Fruit fly (Drosophila melanogaster): ENCODE results near the gene CG6418.
A peak's percentile ranks its signal among the peaks of the same experiment; 100 is the strongest.

CG6418 gene

dm6 chr3L:10827348-10827747, 51.5 kb downstream of the CG6418 start (continued):
- TF ChIP-seq CG6813 (GFP tag; optimal IDR thresholded peaks at IDR 0.05) (peak; percentile 31), CG8765 (GFP tag; IDR thresholded peaks at IDR 0.05) (no peak), CG7928 (GFP tag; optimal IDR thresholded peaks at IDR 0.05) (no peak), twi (tag; optimal IDR thresholded peaks at IDR 0.05) (no peak), E2f1 (GFP tag; IDR thresholded peaks at IDR 0.05) (no peak), Poxn (GFP tag; IDR thresholded peaks at IDR 0.05) (no peak), CkIIα-i1 (GFP tag; IDR thresholded peaks at IDR 0.05) (no peak), PHDP (tag; optimal IDR thresholded peaks at IDR 0.05) (peak; percentile 23), CG14441 (GFP tag; IDR thresholded peaks at IDR 0.05) (no peak), chn (GFP tag; optimal IDR thresholded peaks at IDR 0.05) (no peak), CG4404 (GFP tag; IDR thresholded peaks at IDR 0.05) (no peak), Scr (GFP tag; IDR thresholded peaks at IDR 0.05; ENCODE audit: partially characterized antibody) (no peak), pita (GFP tag; optimal IDR thresholded peaks at IDR 0.05) (no peak), peb (GFP tag; IDR thresholded peaks at IDR 0.05) (no peak), CG30431 (GFP tag; optimal IDR thresholded peaks at IDR 0.05) (no peak), sqz (GFP tag; optimal IDR thresholded peaks at IDR 0.05) (no peak), CHES-1-like (GFP tag; optimal IDR thresholded peaks at IDR 0.05) (no peak), Fer3 (tag; optimal IDR thresholded peaks at IDR 0.05) (peak; percentile 18), NK7.1 (GFP tag; optimal IDR thresholded peaks at IDR 0.05) (no peak), BtbVII (GFP tag; optimal IDR thresholded peaks at IDR 0.05) (peak; percentile 26), Mes4 (GFP tag; optimal IDR thresholded peaks at IDR 0.05) (no peak), grn (GFP tag; optimal IDR thresholded peaks at IDR 0.05) (no peak), CG15479 (GFP tag; optimal IDR thresholded peaks at IDR 0.05) (no peak), CG9609 (GFP tag; optimal IDR thresholded peaks at IDR 0.05) (no peak), CG3838 (GFP tag; optimal IDR thresholded peaks at IDR 0.05) (no peak), HLH4C (GFP tag; IDR thresholded peaks at IDR 0.05; ENCODE audit: partially characterized antibody) (no peak), slp2 (GFP tag; optimal IDR thresholded peaks at IDR 0.05) (no peak), CG7556 (GFP tag; optimal IDR thresholded peaks at IDR 0.05) (peak; percentile 78), nmo (GFP tag; optimal IDR thresholded peaks at IDR 0.05) (peak; percentile 32), CG12744 (GFP tag; optimal IDR thresholded peaks at IDR 0.05) (no peak), mam (GFP tag; optimal IDR thresholded peaks at IDR 0.05) (no peak), CG9727 (GFP tag; optimal IDR thresholded peaks at IDR 0.05) (peak; percentile 29), Mad (GFP tag; optimal IDR thresholded peaks at IDR 0.05) (no peak), dan (GFP tag; IDR thresholded peaks at IDR 0.05) (no peak), vfl (GFP tag; optimal IDR thresholded peaks at IDR 0.05) (no peak), CG10267 (tag; optimal IDR thresholded peaks at IDR 0.05) (no peak), Neu2 (GFP tag; optimal IDR thresholded peaks at IDR 0.05; ENCODE audit: borderline replicate concordance) (no peak), CG17829 (tag; optimal IDR thresholded peaks at IDR 0.05) (no peak), prd (optimal IDR thresholded peaks at IDR 0.05) (no peak), prd (GFP tag; IDR thresholded peaks at IDR 0.05) (no peak), CG2678 (tag; optimal IDR thresholded peaks at IDR 0.05) (peak; percentile 78), CG15696 (tag; optimal IDR thresholded peaks at IDR 0.05) (no peak), z (GFP tag; IDR thresholded peaks at IDR 0.05) (no peak), psq (GFP tag; optimal IDR thresholded peaks at IDR 0.05) (no peak), CG4360 (GFP tag; IDR thresholded peaks at IDR 0.05) (no peak), CG1603 (tag; optimal IDR thresholded peaks at IDR 0.05) (no peak), Hand (GFP tag; optimal IDR thresholded peaks at IDR 0.05) (peak; percentile 59), zfh2 (GFP tag; optimal IDR thresholded peaks at IDR 0.05) (no peak), CG14965 (GFP tag; optimal IDR thresholded peaks at IDR 0.05; ENCODE audit: borderline replicate concordance) (no peak), grau (tag; optimal IDR thresholded peaks at IDR 0.05) (peak; percentile 59), CTCF (GFP tag; optimal IDR thresholded peaks at IDR 0.05) (no peak), CG9876 (GFP tag; optimal IDR thresholded peaks at IDR 0.05) (no peak), Atf6 (GFP tag; IDR thresholded peaks at IDR 0.05) (peak; percentile 20; the same call in 1 of the 2 replicates)
